Worm (Caenorhabditis elegans) whole organism, late embryonic: ENCODE data around the gene nprl-3.

Source experiments
- F13H6.1 ChIP-seq: sonication (generic microtip); optimal IDR thresholded peaks from 2 replicates; lab custom pipeline; 2016; ENCODE audit warnings: missing genetic modification characterization, missing compliant biosample characterization
- ama-1 ChIP-seq: fragments of 150-350 bp; optimal IDR thresholded peaks from 2 replicates; lab custom pipeline; 2014
- hlh-30 ChIP-seq: sonication (generic microtip); optimal IDR thresholded peaks from 2 replicates; lab custom pipeline; 2017; ENCODE audit warnings: antibody characterized with exemption, missing genetic modification characterization, missing compliant biosample characterization; ENCODE audit not compliant: insufficient read depth
- odd-2 ChIP-seq: sonication (generic microtip); optimal IDR thresholded peaks from 2 replicates; lab custom pipeline; 2017; ENCODE audit warnings: antibody characterized with exemption, mild to moderate bottlenecking, missing genetic modification characterization, missing compliant biosample characterization
- unc-3 ChIP-seq, 2 experiments: fragments of 200-800 bp in 1 of 2; sonication (Bioruptor generic) in 1 of 2; sonication (generic microtip) in 1 of 2; conservative IDR thresholded peaks in 1 of 2; optimal IDR thresholded peaks in 1 of 2; 2 replicates each; pipeline versions ENCODE4 v1.3.6 to Lab custom; 2016 to 2022; ENCODE audit warnings: missing compliant biosample characterization in 2 of 2, missing genetic modification characterization in 2 of 2, missing genetic modification reagents in 1 of 2

- no peak for TF ChIP-seq unc-3 (GFP tag; conservative IDR thresholded peaks at IDR 0.05; lab: Robert Waterston, UW)
- no peak for TF ChIP-seq unc-3 (tag; optimal IDR thresholded peaks at IDR 0.05; lab: Kevin White, UChicago)
- no peak for TF ChIP-seq odd-2 (tag; lab: Kevin White, UChicago)
- TF ChIP-seq ama-1 (lab: Kevin White, UChicago) = no peak
- TF ChIP-seq hlh-30 = no peak
- TF ChIP-seq F13H6.1 (tag; lab: Kevin White, UChicago) = no peak
These were observed at the start of gene nprl-3 for ce11 chrIV:8297192-8297591.
